Fruit fly (Drosophila melanogaster) Kc167 (cell line): ENCODE measurements around the gene Twdlalpha.

ENCODE experiments used
- Myc ChIP-seq: fragments of >200 bp; optimal IDR thresholded peaks from 2 replicates; lab custom pipeline; 2017; ENCODE audit warnings: missing external identifiers
- Sin3A ChIP-seq: fragments of >200 bp; optimal IDR thresholded peaks from 2 replicates; lab custom pipeline; 2018; ENCODE audit warnings: missing external identifiers
- h ChIP-seq: fragments of >200 bp; optimal IDR thresholded peaks from 3 replicates; lab custom pipeline; 2018; ENCODE audit warnings: missing external identifiers
- psq ChIP-seq: fragments of >200 bp; optimal IDR thresholded peaks from 2 replicates; lab custom pipeline; 2017; ENCODE audit warnings: missing external identifiers
- ttk ChIP-seq: sonication (Bioruptor generic); optimal IDR thresholded peaks from 2 replicates; lab custom pipeline; 2017; ENCODE audit warnings: missing external identifiers

dm6 chrX:16745942-16746341 lies 3.3 kb downstream of the Twdlalpha start:
- TF ChIP-seq Myc (lab: Kevin White, UChicago) (no peak), psq (lab: Kevin White, UChicago) (no peak), h (lab: Kevin White, UChicago) (no peak), Sin3A (no peak), ttk (lab: Kevin White, UChicago) (no peak)
